Fruit fly (Drosophila melanogaster) whole organism, embryonic: ENCODE measurements around the gene CG4074.

Source experiments
- Adf1 ChIP-seq: fragments of 200-800 bp; sonication (Bioruptor generic); IDR thresholded peaks from 2 replicates; pipeline ENCODE4 v1.3.6; 2022; ENCODE audit warnings: missing biosample characterization, missing genetic modification characterization
- B-H1 ChIP-seq: fragments of 200-800 bp; sonication (Bioruptor generic); IDR thresholded peaks from 3 replicates; pipeline ENCODE4 v1.3.6; 2022; ENCODE audit warnings: missing biosample characterization, missing genetic modification characterization
- CG10209 ChIP-seq: fragments of 200-800 bp; sonication (Bioruptor generic); optimal IDR thresholded peaks from 3 replicates; lab custom pipeline; 2017; ENCODE audit warnings: missing biosample characterization, mild to moderate bottlenecking, missing genetic modification characterization, missing genetic modification reagents
- CG10267 ChIP-seq: fragments of 200-800 bp; sonication (Bioruptor generic); optimal IDR thresholded peaks from 2 replicates; lab custom pipeline; 2018; ENCODE audit warnings: missing biosample characterization, mild to moderate bottlenecking, missing genetic modification characterization, moderate library complexity
- CG10431 ChIP-seq: fragments of 200-800 bp; sonication (Bioruptor generic); optimal IDR thresholded peaks from 3 replicates; lab custom pipeline; 2018; ENCODE audit warnings: missing biosample characterization, mild to moderate bottlenecking, missing genetic modification characterization
- CG12744 ChIP-seq: fragments of 200-800 bp; sonication (Bioruptor generic); optimal IDR thresholded peaks from 2 replicates; lab custom pipeline; 2016; ENCODE audit warnings: missing biosample characterization, missing genetic modification characterization
- CG14014 ChIP-seq: fragments of 200-800 bp; sonication (Bioruptor generic); IDR thresholded peaks from 2 replicates; pipeline ENCODE4 v1.3.6; 2022; ENCODE audit warnings: missing biosample characterization, missing genetic modification characterization
- CG15073 ChIP-seq: fragments of 200-800 bp; sonication (Bioruptor generic); optimal IDR thresholded peaks from 2 replicates; lab custom pipeline; 2016; ENCODE audit warnings: missing biosample characterization, missing genetic modification characterization
- CG16863 ChIP-seq: fragments of 200-800 bp; sonication (Bioruptor generic); optimal IDR thresholded peaks from 3 replicates; lab custom pipeline; 2016; ENCODE audit warnings: missing biosample characterization, missing genetic modification characterization
- CG17361 ChIP-seq: fragments of 200-800 bp; sonication (Bioruptor generic); IDR thresholded peaks from 3 replicates; pipeline ENCODE4 v1.3.6; 2022; ENCODE audit warnings: missing biosample characterization, missing genetic modification characterization
- CG17829 ChIP-seq: fragments of 200-800 bp; optimal IDR thresholded peaks from 2 replicates; lab custom pipeline; 2019; ENCODE audit warnings: missing biosample characterization, mild to moderate bottlenecking, missing genetic modification characterization, moderate library complexity
- CG18262 ChIP-seq: fragments of 200-800 bp; optimal IDR thresholded peaks from 3 replicates; lab custom pipeline; 2019; ENCODE audit warnings: missing biosample characterization, mild to moderate bottlenecking, missing genetic modification characterization, moderate library complexity
- CG18599 ChIP-seq: fragments of 200-800 bp; sonication (Bioruptor generic); optimal IDR thresholded peaks from 3 replicates; lab custom pipeline; 2017; ENCODE audit warnings: missing biosample characterization, missing genetic modification characterization, mild to moderate bottlenecking, moderate library complexity, missing genetic modification reagents
- CG30403 ChIP-seq: fragments of 200-800 bp; sonication (Bioruptor generic); optimal IDR thresholded peaks from 3 replicates; lab custom pipeline; 2016; ENCODE audit warnings: missing biosample characterization, missing genetic modification characterization
- CG34376 ChIP-seq: fragments of 200-800 bp; sonication (Bioruptor generic); optimal IDR thresholded peaks from 2 replicates; lab custom pipeline; 2018; ENCODE audit warnings: missing biosample characterization, mild to moderate bottlenecking, missing genetic modification characterization
- CG3726 ChIP-seq: fragments of 200-800 bp; sonication (Bioruptor generic); IDR thresholded peaks from 3 replicates; pipeline ENCODE4, ENCODE4 v1.3.6; 2022; ENCODE audit warnings: missing biosample characterization, missing genetic modification characterization
- CG6765 ChIP-seq: fragments of 200-800 bp; sonication (Bioruptor generic); optimal IDR thresholded peaks from 3 replicates; lab custom pipeline; 2017; ENCODE audit warnings: missing biosample characterization, mild to moderate bottlenecking, missing genetic modification characterization
- CG7357 ChIP-seq: fragments of 200-800 bp; sonication (Bioruptor generic); IDR thresholded peaks from 3 replicates; pipeline ENCODE4 v1.3.6; 2022; ENCODE audit warnings: missing biosample characterization, missing genetic modification characterization
- CG7928 ChIP-seq: fragments of 200-800 bp; sonication (Bioruptor generic); optimal IDR thresholded peaks from 2 replicates; lab custom pipeline; 2017; ENCODE audit warnings: missing biosample characterization, mild to moderate bottlenecking, missing genetic modification characterization
- Camta ChIP-seq: fragments of 200-800 bp; sonication (Bioruptor generic); optimal IDR thresholded peaks from 2 replicates; lab custom pipeline; 2016; ENCODE audit warnings: missing biosample characterization, missing genetic modification characterization
- D ChIP-seq, 2 experiments: fragments of 200-800 bp in 1 of 2; fragments of >200 bp in 1 of 2; sonication (Bioruptor generic) in 1 of 2; optimal IDR thresholded peaks; 2 replicates in 1 of 2; 3 replicates in 1 of 2; lab custom pipeline; 2017; ENCODE audit warnings: mild to moderate bottlenecking in 1 of 2, missing biosample characterization in 1 of 2, missing genetic modification characterization in 1 of 2, missing genetic modification reagents in 1 of 2
- ERR ChIP-seq: fragments of 200-800 bp; sonication (Bioruptor generic); optimal IDR thresholded peaks from 2 replicates; lab custom pipeline; 2016; ENCODE audit warnings: missing biosample characterization, missing genetic modification characterization
- Gsc ChIP-seq: fragments of 200-800 bp; sonication (Bioruptor generic); IDR thresholded peaks from 2 replicates; pipeline ENCODE4 v1.3.6; 2022; ENCODE audit warnings: missing biosample characterization, missing genetic modification characterization
- Gug ChIP-seq: fragments of 200-800 bp; sonication (Bioruptor generic); IDR thresholded peaks from 4 replicates; pipeline ENCODE4 v1.3.6; 2022; ENCODE audit warnings: missing biosample characterization, missing genetic modification characterization
- Kr ChIP-seq: fragments of 200-800 bp; sonication (Bioruptor generic); optimal IDR thresholded peaks from 2 replicates; lab custom pipeline; 2017; ENCODE audit warnings: missing biosample characterization, mild to moderate bottlenecking, missing genetic modification characterization
- Optix ChIP-seq: fragments of 200-800 bp; sonication (Bioruptor generic); IDR thresholded peaks from 3 replicates; pipeline ENCODE4 v1.3.6; 2022; ENCODE audit warnings: missing biosample characterization, missing genetic modification characterization
- PHDP ChIP-seq: fragments of 200-800 bp; sonication (Bioruptor generic); optimal IDR thresholded peaks from 3 replicates; lab custom pipeline; 2018; ENCODE audit warnings: missing biosample characterization, mild to moderate bottlenecking, missing genetic modification characterization, moderate library complexity
- Scr ChIP-seq: fragments of 200-800 bp; sonication (Bioruptor generic); IDR thresholded peaks from 2 replicates; pipeline ENCODE4 v1.3.6; 2022; ENCODE audit warnings: missing biosample characterization, missing genetic modification characterization; ENCODE audit not compliant: partially characterized antibody
- Stat92E ChIP-seq, 3 experiments: fragments of >200 bp in 2 of 3; fragments of 200-800 bp in 1 of 3; sonication (Bioruptor generic) in 1 of 3; optimal IDR thresholded peaks; 2 replicates each; lab custom pipeline; 2017 to 2019; ENCODE audit warnings: missing biosample characterization in 3 of 3, missing genetic modification characterization in 3 of 3, mild to moderate bottlenecking in 1 of 3, moderate library complexity in 1 of 3
- Tbp ChIP-seq: fragments of >200 bp; optimal IDR thresholded peaks from 2 replicates; lab custom pipeline; 2018; ENCODE audit warnings: missing biosample characterization, missing genetic modification characterization
- bcd ChIP-seq: fragments of 200-800 bp; sonication (Bioruptor generic); optimal IDR thresholded peaks from 2 replicates; lab custom pipeline; 2017; ENCODE audit warnings: missing biosample characterization, mild to moderate bottlenecking, missing genetic modification characterization
- cg ChIP-seq: fragments of 200-800 bp; sonication (Bioruptor generic); optimal IDR thresholded peaks from 3 replicates; lab custom pipeline; 2019; ENCODE audit warnings: missing biosample characterization, mild to moderate bottlenecking, missing genetic modification characterization, moderate library complexity
- exex ChIP-seq: fragments of 200-800 bp; sonication (Bioruptor generic); optimal IDR thresholded peaks from 4 replicates; lab custom pipeline; 2018; ENCODE audit warnings: missing biosample characterization, mild to moderate bottlenecking, missing genetic modification characterization, moderate library complexity
- gro ChIP-seq: fragments of 200-800 bp; sonication (Bioruptor generic); optimal IDR thresholded peaks from 2 replicates; lab custom pipeline; 2016; ENCODE audit warnings: missing biosample characterization, missing genetic modification characterization
- her ChIP-seq: fragments of 200-800 bp; sonication (Bioruptor generic); optimal IDR thresholded peaks from 2 replicates; lab custom pipeline; 2016; ENCODE audit warnings: missing biosample characterization, missing genetic modification characterization
- kay ChIP-seq: fragments of 200-800 bp; sonication (Bioruptor generic); optimal IDR thresholded peaks from 2 replicates; lab custom pipeline; 2016; ENCODE audit warnings: missing biosample characterization, missing genetic modification characterization
- nmo ChIP-seq: fragments of 200-800 bp; sonication (Bioruptor generic); optimal IDR thresholded peaks from 2 replicates; lab custom pipeline; 2018; ENCODE audit warnings: missing biosample characterization, mild to moderate bottlenecking, missing genetic modification characterization, moderate library complexity
- pan ChIP-seq, 4 experiments: fragments of >200 bp in 3 of 4; fragments of 200-800 bp in 1 of 4; sonication (Bioruptor generic) in 1 of 4; optimal IDR thresholded peaks in 3 of 4; IDR thresholded peaks in 1 of 4; 2 replicates each; pipeline versions ENCODE4 v1.3.6 to Lab custom; 2017 to 2022; ENCODE audit warnings: missing biosample characterization in 2 of 4, missing genetic modification characterization in 2 of 4, mixed read lengths in 1 of 4
- pnt ChIP-seq: fragments of 200-800 bp; sonication (Bioruptor generic); optimal IDR thresholded peaks from 3 replicates; lab custom pipeline; 2016; ENCODE audit warnings: missing biosample characterization, missing genetic modification characterization
- pum ChIP-seq: fragments of 200-800 bp; sonication (Bioruptor generic); optimal IDR thresholded peaks from 2 replicates; lab custom pipeline; 2016; ENCODE audit warnings: missing biosample characterization, missing genetic modification characterization
- salm ChIP-seq: fragments of 200-800 bp; sonication (Bioruptor generic); optimal IDR thresholded peaks from 2 replicates; lab custom pipeline; 2018; ENCODE audit warnings: missing biosample characterization, mild to moderate bottlenecking, missing genetic modification characterization
- seq ChIP-seq: fragments of 200-800 bp; sonication (Bioruptor generic); IDR thresholded peaks from 2 replicates; pipeline ENCODE4 v1.3.6; 2022; ENCODE audit warnings: missing biosample characterization, missing genetic modification characterization
- slbo ChIP-seq: fragments of 200-800 bp; sonication (Bioruptor generic); IDR thresholded peaks from 2 replicates; pipeline ENCODE4 v1.3.6; 2022; ENCODE audit warnings: missing biosample characterization, missing genetic modification characterization
- so ChIP-seq: fragments of 200-800 bp; sonication (Bioruptor generic); IDR thresholded peaks from 3 replicates; pipeline ENCODE4 v1.3.6; 2022; ENCODE audit warnings: missing biosample characterization, missing genetic modification characterization
- tgo ChIP-seq: fragments of 200-800 bp; sonication (Bioruptor generic); IDR thresholded peaks from 3 replicates; pipeline ENCODE4 v1.3.6; 2022; ENCODE audit warnings: missing biosample characterization, missing genetic modification characterization
- tin ChIP-seq: fragments of 200-800 bp; sonication (Bioruptor generic); optimal IDR thresholded peaks from 3 replicates; lab custom pipeline; 2016; ENCODE audit warnings: missing biosample characterization, missing genetic modification characterization
- vnd ChIP-seq: fragments of 200-800 bp; sonication (Bioruptor generic); IDR thresholded peaks from 3 replicates; pipeline ENCODE4 v1.3.6; 2022; ENCODE audit warnings: missing biosample characterization, missing genetic modification characterization; ENCODE audit not compliant: partially characterized antibody

The CG4074 gene

DNA sequence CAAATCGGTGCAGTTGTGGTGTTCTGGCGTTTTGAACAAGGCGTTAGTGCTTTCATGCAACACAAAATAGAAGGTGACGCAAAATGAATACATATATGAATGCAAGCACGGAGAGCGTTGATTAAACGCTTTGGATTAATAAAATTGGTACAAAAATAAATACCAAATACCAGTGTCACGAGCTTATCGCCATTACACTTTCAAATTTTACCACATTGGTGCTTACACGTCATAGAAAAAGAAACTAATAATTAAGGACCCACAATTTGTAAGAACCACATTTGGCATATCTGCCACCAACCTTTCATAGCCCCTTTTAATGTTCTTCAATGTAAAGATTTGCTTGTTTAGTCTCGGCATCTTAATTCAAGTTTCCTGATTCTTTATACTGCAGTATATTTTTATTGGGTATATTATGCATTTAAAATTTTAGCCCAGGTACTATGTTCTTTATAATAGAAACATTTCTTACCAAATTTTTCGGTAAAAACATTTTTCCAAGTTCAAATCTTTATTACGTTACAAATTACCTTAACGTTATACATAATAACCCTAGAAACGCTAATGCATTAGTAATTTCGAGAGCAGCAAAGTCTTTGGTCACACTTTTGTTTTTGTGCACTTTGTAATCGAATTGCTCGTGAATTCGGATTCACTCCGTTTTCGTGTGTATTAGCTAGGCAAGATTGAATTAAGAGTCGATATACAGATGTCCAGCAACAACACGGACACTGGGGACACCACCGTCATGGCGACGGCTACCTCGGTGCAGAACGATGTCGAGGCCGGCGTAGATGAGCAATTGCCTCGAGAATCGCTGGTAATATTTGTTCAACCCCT lies 9.1 kb upstream of the CG4074 start, which contains the start of the genes Pex16 and Pex14 (continued):
- TF ChIP-seq exex (tag; lab: Kevin White, UChicago) = no peak
- TF ChIP-seq CG10209 (GFP tag; lab: Kevin White, UChicago) = peak; percentile 58
- TF ChIP-seq tin (GFP tag; lab: Kevin White, UChicago) = peak; percentile 78
- peak; percentile 69 for TF ChIP-seq nmo (GFP tag; lab: Kevin White, UChicago)
- TF ChIP-seq Gsc (GFP tag; lab: Robert Waterston, UW) = peak; percentile 43; the same call in 1 of the 2 replicates
- no peak for TF ChIP-seq CG6765 (GFP tag; lab: Kevin White, UChicago)
- TF ChIP-seq CG15073 (GFP tag; lab: Kevin White, UChicago) = no peak
- TF ChIP-seq PHDP (tag; lab: Kevin White, UChicago) = peak; percentile 46
- peak; percentile 40; the same call in 1 of the 3 replicates for TF ChIP-seq CG7357 (GFP tag; lab: Robert Waterston, UW)
- peak; percentile 64; the same call in 2 of the 3 replicates for TF ChIP-seq B-H1 (GFP tag; lab: Robert Waterston, UW)
- TF ChIP-seq CG3726 (GFP tag; lab: Robert Waterston, UW) = peak; percentile 66; the same call in 1 of the 3 replicates
- peak; percentile 86 for TF ChIP-seq CG17361 (GFP tag; lab: Robert Waterston, UW)
- no peak for TF ChIP-seq pan (optimal IDR thresholded peaks at IDR 0.05; lab: Kevin White, UChicago)
- peak in 1 of 2 experiments; percentile 77 for TF ChIP-seq pan (GFP tag; optimal IDR thresholded peaks at IDR 0.05 in 1 of 2, IDR thresholded peaks at IDR 0.05 in 1 of 2)
- TF ChIP-seq seq (GFP tag; lab: Robert Waterston, UW) = 0 out of 2 replicates have a peak, but pooled peaks have one; percentile 10
- TF ChIP-seq Tbp = no peak
- peak; percentile 72 for TF ChIP-seq Camta
- no peak for TF ChIP-seq CG34376
- peak; percentile 73 for TF ChIP-seq bcd (GFP tag; lab: Kevin White, UChicago)
- 0 out of 2 replicates have a peak, but pooled peaks have one; percentile 8 for TF ChIP-seq Adf1 (GFP tag; lab: Robert Waterston, UW)
- peak; percentile 64 for TF ChIP-seq CG17829 (tag; lab: Kevin White, UChicago)
- peak; percentile 76 for TF ChIP-seq CG16863 (GFP tag; lab: Kevin White, UChicago)
- peak; percentile 67 for TF ChIP-seq CG18262 (tag; lab: Kevin White, UChicago)
- TF ChIP-seq pum (GFP tag; lab: Kevin White, UChicago) = peak; percentile 83
- TF ChIP-seq CG7928 (GFP tag; lab: Kevin White, UChicago) = no peak
- TF ChIP-seq CG14014 (GFP tag; lab: Robert Waterston, UW) = peak; percentile 68
- TF ChIP-seq Kr (GFP tag; lab: Kevin White, UChicago) = no peak
- peak; percentile 46 for TF ChIP-seq CG18599
- no peak for TF ChIP-seq ERR (GFP tag; lab: Kevin White, UChicago)
- TF ChIP-seq Optix = peak; percentile 55; the same call in 1 of the 3 replicates
- TF ChIP-seq CG10431 = no peak
- peak; percentile 86 for TF ChIP-seq pnt (GFP tag; lab: Kevin White, UChicago)
- TF ChIP-seq Gug (GFP tag; lab: Robert Waterston, UW) = peak; percentile 82
- TF ChIP-seq CG30403 = peak; percentile 84
- TF ChIP-seq gro = peak; percentile 51
- TF ChIP-seq CG10267 (tag; lab: Kevin White, UChicago) = peak; percentile 44
- no peak for TF ChIP-seq salm (tag; lab: Kevin White, UChicago)
- TF ChIP-seq D (optimal IDR thresholded peaks at IDR 0.05; lab: Kevin White, UChicago) = no peak
- peak; percentile 31 for TF ChIP-seq D (GFP tag; optimal IDR thresholded peaks at IDR 0.05; lab: Kevin White, UChicago)
- peak; percentile 88 for TF ChIP-seq slbo (GFP tag; lab: Robert Waterston, UW)
- peak; percentile 49 for TF ChIP-seq kay (GFP tag; lab: Kevin White, UChicago)
- TF ChIP-seq Scr = no peak
- peak; percentile 66; the same call in 1 of the 3 replicates for TF ChIP-seq so (GFP tag; lab: Robert Waterston, UW)
- peak; percentile 54 for TF ChIP-seq CG12744
- TF ChIP-seq Stat92E (GFP tag; optimal IDR thresholded peaks at IDR 0.05; lab: Kevin White, UChicago) = no peak
- TF ChIP-seq her = peak; percentile 66
- TF ChIP-seq tgo (GFP tag; lab: Robert Waterston, UW) = peak; percentile 73
- no peak for TF ChIP-seq vnd
- no peak for TF ChIP-seq cg (GFP tag; lab: Kevin White, UChicago)
